Fruit fly (Drosophila melanogaster): ENCODE data around the gene CG33635.

DNA sequence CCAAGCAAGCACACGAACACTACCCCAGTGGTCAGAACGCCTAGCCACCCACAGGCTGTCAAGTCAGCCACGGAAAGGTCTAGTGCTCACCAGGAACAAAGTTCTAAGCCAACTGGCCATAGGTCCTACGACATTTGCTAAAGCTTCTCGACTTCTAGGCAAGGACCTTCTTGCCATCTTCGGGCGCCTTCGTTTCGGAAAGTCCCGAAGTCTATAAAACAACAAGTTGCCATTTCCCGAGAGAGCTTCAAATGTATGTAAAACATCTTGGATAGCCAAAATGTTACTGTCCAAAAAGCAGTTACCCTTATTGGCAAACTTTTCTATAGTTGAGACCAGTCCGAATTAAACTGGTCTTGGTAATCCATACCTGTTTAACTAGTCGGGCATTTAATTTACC is 12.0 kb downstream of the CG33635 start:
- TF ChIP-seq Myc (optimal IDR thresholded peaks at IDR 0.05) (no peak), insv (optimal IDR thresholded peaks at IDR 0.05) (no peak), h (optimal IDR thresholded peaks at IDR 0.05) (no peak), psq (optimal IDR thresholded peaks at IDR 0.05) (no peak), ttk (optimal IDR thresholded peaks at IDR 0.05) (no peak)

Data from Kc167 (cell line).